Worm (Caenorhabditis elegans) whole organism, early embryonic: ENCODE results near the gene F11D11.22.

Source experiments
- aly-1 ChIP-seq: sonication (generic microtip); optimal IDR thresholded peaks from 2 replicates; lab custom pipeline; 2016; ENCODE audit warnings: missing genetic modification characterization, missing compliant biosample characterization
- ama-1 ChIP-seq: fragments of 150-350 bp; optimal IDR thresholded peaks from 2 replicates; lab custom pipeline; 2014
- ceh-36 ChIP-seq: sonication (generic microtip); optimal IDR thresholded peaks from 2 replicates; lab custom pipeline; 2016; ENCODE audit warnings: missing genetic modification characterization, inconsistent platforms, missing compliant biosample characterization
- flt-1 ChIP-seq: fragments of 200-800 bp; sonication (Bioruptor generic); IDR thresholded peaks from 2 replicates; pipeline ENCODE4 v1.3.6; 2022; ENCODE audit warnings: missing genetic modification characterization, missing compliant biosample characterization
- hmbx-1 ChIP-seq: sonication (generic microtip); optimal IDR thresholded peaks from 2 replicates; lab custom pipeline; 2016; ENCODE audit warnings: mild to moderate bottlenecking, missing genetic modification characterization, missing compliant biosample characterization
- hmg-4 ChIP-seq: fragments of 200-800 bp; sonication (Bioruptor generic); optimal IDR thresholded peaks from 2 replicates; lab custom pipeline; 2018; ENCODE audit warnings: mild to moderate bottlenecking, missing genetic modification characterization, missing compliant biosample characterization
- hnd-1 ChIP-seq: sonication (generic microtip); optimal IDR thresholded peaks from 2 replicates; lab custom pipeline; 2016; ENCODE audit warnings: missing genetic modification characterization, missing compliant biosample characterization
- pes-1 ChIP-seq: fragments of 200-800 bp; sonication (Bioruptor generic); IDR thresholded peaks from 2 replicates; pipeline ENCODE4 v1.3.6; 2022; ENCODE audit warnings: missing genetic modification reagents, missing genetic modification characterization, missing compliant biosample characterization
- scrt-1 ChIP-seq: fragments of 200-800 bp; sonication (Bioruptor generic); IDR thresholded peaks from 2 replicates; pipeline ENCODE4 v1.3.6; 2022; ENCODE audit warnings: missing genetic modification characterization, missing compliant biosample characterization
- sea-1 ChIP-seq: fragments of 200-800 bp; sonication (Bioruptor generic); conservative IDR thresholded peaks from 2 replicates; pipeline ENCODE4 v1.3.6; 2022; ENCODE audit warnings: missing genetic modification characterization, missing compliant biosample characterization
- tbx-11 ChIP-seq: fragments of 200-800 bp; sonication (Bioruptor generic); IDR thresholded peaks from 2 replicates; pipeline ENCODE4 v1.3.6; 2022; ENCODE audit warnings: missing genetic modification characterization, missing compliant biosample characterization
- tbx-37 ChIP-seq: fragments of 200-800 bp; sonication (Bioruptor generic); conservative IDR thresholded peaks from 2 replicates; pipeline ENCODE4 v1.3.6; 2022; ENCODE audit warnings: missing genetic modification reagents, missing genetic modification characterization, missing compliant biosample characterization
- tra-4 ChIP-seq: sonication (generic microtip); optimal IDR thresholded peaks from 2 replicates; lab custom pipeline; 2017; ENCODE audit warnings: missing genetic modification characterization, missing compliant biosample characterization

DNA sequence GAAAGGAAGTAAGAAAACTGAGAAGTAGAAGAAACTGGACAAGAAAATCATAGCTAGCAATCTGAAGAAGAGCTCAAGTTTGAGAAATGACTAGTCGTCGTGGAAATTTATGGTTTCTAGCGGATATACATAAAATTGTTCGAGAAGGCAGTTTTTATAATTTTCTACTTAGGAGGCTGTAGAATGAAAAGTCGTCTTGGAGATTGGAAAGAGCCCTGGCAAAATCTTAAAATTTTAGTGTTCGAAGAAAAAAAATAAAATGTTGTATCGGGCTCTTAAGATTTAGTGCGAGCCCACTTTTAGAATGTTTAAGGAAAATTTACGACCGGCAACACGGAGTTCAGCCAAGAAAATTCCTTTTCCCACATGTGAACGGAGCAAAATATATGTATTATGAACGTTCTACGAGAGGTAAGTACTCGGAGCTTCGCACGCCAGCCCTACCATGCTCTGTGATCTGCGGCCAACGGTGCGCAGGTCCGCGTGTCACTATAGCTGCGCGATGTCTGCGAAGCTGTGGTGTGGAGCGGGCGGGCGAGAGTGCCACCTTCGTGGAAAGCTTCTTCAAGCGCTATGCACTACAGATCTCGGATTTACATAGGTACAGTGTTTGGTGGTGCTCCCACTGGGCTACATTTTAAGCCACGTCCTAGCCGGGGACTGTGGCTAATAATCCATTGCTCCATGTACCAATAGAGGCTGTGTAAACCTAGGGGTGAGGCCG is 15.0 kb upstream of the F11D11.22 start, which contains the start of gene clec-251:
- TF ChIP-seq sea-1 (GFP tag; lab: Robert Waterston, UW) (no peak), ama-1 (lab: Kevin White, UChicago) (no peak), tra-4 (tag; lab: Kevin White, UChicago) (no peak), flt-1 (no peak), scrt-1 (GFP tag; lab: Robert Waterston, UW) (no peak), hmg-4 (GFP tag; lab: Kevin White, UChicago) (no peak), aly-1 (no peak), hnd-1 (tag; lab: Kevin White, UChicago) (no peak), ceh-36 (tag; lab: Kevin White, UChicago) (no peak), tbx-37 (GFP tag; lab: Robert Waterston, UW) (no peak), pes-1 (GFP tag; lab: Robert Waterston, UW) (no peak), tbx-11 (GFP tag; lab: Robert Waterston, UW) (no peak), hmbx-1 (tag; lab: Kevin White, UChicago) (no peak)
